Worm (Caenorhabditis elegans) whole organism, L4 larva: ENCODE measurements around the gene cdr-3.

ENCODE experiments used
- ZK546.5 ChIP-seq, 2 experiments: sonication (generic microtip); optimal IDR thresholded peaks; 2 replicates each; lab custom pipeline; 2017; ENCODE audit warnings: missing biosample characterization in 2 of 2, missing genetic modification characterization in 2 of 2
- unc-39 ChIP-seq: sonication (generic microtip); optimal IDR thresholded peaks from 2 replicates; lab custom pipeline; 2017; ENCODE audit warnings: missing biosample characterization, missing genetic modification characterization

DNA sequence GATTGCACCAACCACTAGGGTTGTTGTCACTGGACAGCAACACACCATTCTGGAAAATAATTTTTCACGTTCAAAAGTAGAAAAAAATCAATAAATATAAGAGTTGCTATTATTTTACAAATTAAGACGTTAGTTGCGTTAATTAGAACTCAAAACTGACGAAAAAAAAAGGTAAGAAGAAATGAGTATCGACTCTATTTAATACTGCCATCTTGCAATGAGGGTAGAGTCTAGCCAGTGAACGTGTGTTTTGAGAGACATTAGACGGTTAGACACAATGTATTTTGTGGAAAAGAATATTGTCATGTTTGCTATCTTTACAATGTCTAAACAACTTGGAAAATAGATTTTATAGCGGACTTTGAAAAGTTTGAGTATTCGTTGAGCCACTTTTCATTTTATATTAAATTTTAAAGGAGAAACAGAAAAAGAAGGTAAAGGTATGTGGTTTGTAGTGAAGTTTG lies 3.5 kb downstream of the cdr-3 start, which contains the start of gene cdr-6:
- TF ChIP-seq unc-39 (tag; lab: Kevin White, UChicago): no peak
- TF ChIP-seq ZK546.5 (tag; optimal IDR thresholded peaks at IDR 0.05; lab: Kevin White, UChicago): no peak
